Worm (Caenorhabditis elegans): Measurements from ENCODE around the gene T04A8.8.

ce11 chrIII:4693281-4693680 is 514 bp upstream of the T04A8.8 start, which contains the start of gene nifk-1:
- TF ChIP-seq nhr-11 (tag; optimal IDR thresholded peaks at IDR 0.05) (no peak), dve-1 (tag; optimal IDR thresholded peaks at IDR 0.05) (no peak), ceh-22 (tag; optimal IDR thresholded peaks at IDR 0.05) (no peak), C38D4.7 (GFP tag; optimal IDR thresholded peaks at IDR 0.05) (no peak), C08G9.2 (tag; optimal IDR thresholded peaks at IDR 0.05) (no peak)
